Fruit fly (Drosophila melanogaster) whole organism, embryonic: ENCODE results near the gene ckd.

Experiments used
- ATbp ChIP-seq: fragments of 200-800 bp; sonication (Bioruptor generic); optimal IDR thresholded peaks from 2 replicates; lab custom pipeline; 2017; ENCODE audit warnings: missing biosample characterization, mild to moderate bottlenecking, missing genetic modification characterization, missing genetic modification reagents
- Asciz ChIP-seq: fragments of 200-800 bp; sonication (Bioruptor generic); optimal IDR thresholded peaks from 2 replicates; lab custom pipeline; 2017; ENCODE audit warnings: missing biosample characterization, mild to moderate bottlenecking, missing genetic modification characterization, missing genetic modification reagents
- CG10431 ChIP-seq: fragments of 200-800 bp; sonication (Bioruptor generic); optimal IDR thresholded peaks from 3 replicates; lab custom pipeline; 2018; ENCODE audit warnings: missing biosample characterization, mild to moderate bottlenecking, missing genetic modification characterization
- CG10543 ChIP-seq: fragments of 200-800 bp; sonication (Bioruptor generic); optimal IDR thresholded peaks from 3 replicates; lab custom pipeline; 2017; ENCODE audit warnings: missing biosample characterization, mild to moderate bottlenecking, missing genetic modification characterization, moderate library complexity
- CG11723 ChIP-seq: fragments of 200-800 bp; sonication (Bioruptor generic); optimal IDR thresholded peaks from 2 replicates; lab custom pipeline; 2017; ENCODE audit warnings: missing biosample characterization, mild to moderate bottlenecking, missing genetic modification characterization
- CG12071 ChIP-seq: fragments of 200-800 bp; sonication (Bioruptor generic); optimal IDR thresholded peaks from 3 replicates; lab custom pipeline; 2018; ENCODE audit warnings: missing biosample characterization, mild to moderate bottlenecking, missing genetic modification characterization
- CG12391 ChIP-seq: fragments of 200-800 bp; sonication (Bioruptor generic); optimal IDR thresholded peaks from 3 replicates; lab custom pipeline; 2018; ENCODE audit warnings: missing biosample characterization, mild to moderate bottlenecking, missing genetic modification characterization, moderate library complexity
- CG12769 ChIP-seq: fragments of 200-800 bp; sonication (Bioruptor generic); optimal IDR thresholded peaks from 2 replicates; lab custom pipeline; 2019; ENCODE audit warnings: missing biosample characterization, mild to moderate bottlenecking, missing genetic modification characterization, moderate library complexity
- CG16863 ChIP-seq: fragments of 200-800 bp; sonication (Bioruptor generic); optimal IDR thresholded peaks from 3 replicates; lab custom pipeline; 2016; ENCODE audit warnings: missing biosample characterization, missing genetic modification characterization
- CG17328 ChIP-seq: fragments of 200-800 bp; sonication (Bioruptor generic); IDR thresholded peaks from 2 replicates; pipeline ENCODE4 v1.3.6; 2022; ENCODE audit warnings: missing biosample characterization, missing genetic modification characterization
- CG17359 ChIP-seq: fragments of 200-800 bp; sonication (Bioruptor generic); optimal IDR thresholded peaks from 3 replicates; lab custom pipeline; 2018; ENCODE audit warnings: missing biosample characterization, mild to moderate bottlenecking, missing genetic modification characterization, moderate library complexity
- CG17361 ChIP-seq: fragments of 200-800 bp; sonication (Bioruptor generic); IDR thresholded peaks from 3 replicates; pipeline ENCODE4 v1.3.6; 2022; ENCODE audit warnings: missing biosample characterization, missing genetic modification characterization
- CG17385 ChIP-seq: fragments of 200-800 bp; sonication (Bioruptor generic); optimal IDR thresholded peaks from 3 replicates; lab custom pipeline; 2018; ENCODE audit warnings: missing biosample characterization, mild to moderate bottlenecking, missing genetic modification characterization
- CG17829 ChIP-seq: fragments of 200-800 bp; optimal IDR thresholded peaks from 2 replicates; lab custom pipeline; 2019; ENCODE audit warnings: missing biosample characterization, mild to moderate bottlenecking, missing genetic modification characterization, moderate library complexity
- CG7745 ChIP-seq: fragments of 200-800 bp; sonication (Bioruptor generic); optimal IDR thresholded peaks from 2 replicates; lab custom pipeline; 2018; ENCODE audit warnings: missing biosample characterization, mild to moderate bottlenecking, missing genetic modification characterization, moderate library complexity
- CG8290 ChIP-seq, 3 experiments: fragments of 200-800 bp; sonication (Bioruptor generic); optimal IDR thresholded peaks; 2 replicates each; lab custom pipeline; 2016 to 2019; ENCODE audit warnings: missing biosample characterization in 3 of 3, missing genetic modification characterization in 3 of 3, mild to moderate bottlenecking in 2 of 3, moderate library complexity in 1 of 3
- E2f1 ChIP-seq: fragments of 200-800 bp; sonication (Bioruptor generic); IDR thresholded peaks from 2 replicates; pipeline ENCODE4 v1.3.6; 2022; ENCODE audit warnings: missing biosample characterization, missing genetic modification characterization
- ERR ChIP-seq: fragments of 200-800 bp; sonication (Bioruptor generic); optimal IDR thresholded peaks from 2 replicates; lab custom pipeline; 2016; ENCODE audit warnings: missing biosample characterization, missing genetic modification characterization
- GATAe ChIP-seq: fragments of 200-800 bp; sonication (Bioruptor generic); conservative IDR thresholded peaks from 2 replicates; pipeline ENCODE4 v1.3.6; 2022; ENCODE audit warnings: missing biosample characterization, missing genetic modification characterization
- H15 ChIP-seq: fragments of 200-800 bp; sonication (Bioruptor generic); IDR thresholded peaks from 3 replicates; pipeline ENCODE4 v1.3.6; 2022; ENCODE audit warnings: missing biosample characterization, missing genetic modification characterization
- HmgZ ChIP-seq: fragments of 200-800 bp; sonication (Bioruptor generic); optimal IDR thresholded peaks from 2 replicates; lab custom pipeline; 2018; ENCODE audit warnings: missing biosample characterization, mild to moderate bottlenecking, missing genetic modification characterization
- MESR4 ChIP-seq: fragments of 200-800 bp; sonication (Bioruptor generic); optimal IDR thresholded peaks from 2 replicates; lab custom pipeline; 2018; ENCODE audit warnings: missing biosample characterization, mild to moderate bottlenecking, missing genetic modification characterization, moderate library complexity
- Med ChIP-seq: fragments of 200-800 bp; sonication (Bioruptor generic); peaks from one replicate; lab custom pipeline; 2016; ENCODE audit warnings: missing biosample characterization, missing genetic modification characterization, mild to moderate bottlenecking, inconsistent platforms, moderate library complexity
- NC2α ChIP-seq: fragments of 200-800 bp; sonication (Bioruptor generic); optimal IDR thresholded peaks from 2 replicates; lab custom pipeline; 2016; ENCODE audit warnings: missing biosample characterization, missing genetic modification characterization
- PHDP ChIP-seq: fragments of 200-800 bp; sonication (Bioruptor generic); optimal IDR thresholded peaks from 3 replicates; lab custom pipeline; 2018; ENCODE audit warnings: missing biosample characterization, mild to moderate bottlenecking, missing genetic modification characterization, moderate library complexity
- Pdp1 ChIP-seq, 2 experiments: fragments of 200-800 bp; sonication (Bioruptor generic); optimal IDR thresholded peaks; 3 replicates each; lab custom pipeline; 2016; ENCODE audit warnings: missing biosample characterization in 2 of 2, missing genetic modification characterization in 2 of 2, mild to moderate bottlenecking in 1 of 2, moderate library complexity in 1 of 2
- az2 ChIP-seq: fragments of 200-800 bp; sonication (Bioruptor generic); optimal IDR thresholded peaks from 3 replicates; lab custom pipeline; 2016; ENCODE audit warnings: missing biosample characterization, missing genetic modification characterization
- bsh ChIP-seq, 2 experiments: fragments of 200-800 bp; sonication (Bioruptor generic); optimal IDR thresholded peaks; 2 replicates each; lab custom pipeline; 2017 to 2018; ENCODE audit warnings: mild to moderate bottlenecking in 2 of 2, missing biosample characterization in 2 of 2, missing genetic modification characterization in 2 of 2, moderate library complexity in 1 of 2
- cad ChIP-seq: fragments of >200 bp; optimal IDR thresholded peaks from 2 replicates; lab custom pipeline; 2017; ENCODE audit warnings: missing biosample characterization, missing genetic modification characterization
- chinmo ChIP-seq: fragments of 200-800 bp; sonication (Bioruptor generic); IDR thresholded peaks from 4 replicates; pipeline ENCODE4 v1.3.6; 2022; ENCODE audit warnings: missing biosample characterization, missing genetic modification characterization; ENCODE audit not compliant: partially characterized antibody
- corto ChIP-seq: fragments of 200-800 bp; sonication (Bioruptor generic); optimal IDR thresholded peaks from 2 replicates; lab custom pipeline; 2016; ENCODE audit warnings: missing biosample characterization, mild to moderate bottlenecking, missing genetic modification characterization, moderate library complexity
- croc ChIP-seq: fragments of 200-800 bp; sonication (Bioruptor generic); conservative IDR thresholded peaks from 3 replicates; pipeline ENCODE4 v1.3.6; 2022; ENCODE audit warnings: missing biosample characterization, missing genetic modification characterization
- disco-r ChIP-seq: fragments of 200-800 bp; sonication (Bioruptor generic); optimal IDR thresholded peaks from 2 replicates; lab custom pipeline; 2016; ENCODE audit warnings: missing biosample characterization, missing genetic modification characterization
- dmrt11E ChIP-seq: fragments of 200-800 bp; sonication (Bioruptor generic); optimal IDR thresholded peaks from 3 replicates; lab custom pipeline; 2018; ENCODE audit warnings: missing biosample characterization, mild to moderate bottlenecking, missing genetic modification characterization, moderate library complexity
- exex ChIP-seq: fragments of 200-800 bp; sonication (Bioruptor generic); optimal IDR thresholded peaks from 4 replicates; lab custom pipeline; 2018; ENCODE audit warnings: missing biosample characterization, mild to moderate bottlenecking, missing genetic modification characterization, moderate library complexity
- ftz-f1 ChIP-seq: fragments of 200-800 bp; sonication (Bioruptor generic); optimal IDR thresholded peaks from 2 replicates; lab custom pipeline; 2016; ENCODE audit warnings: missing biosample characterization, missing genetic modification characterization
- gem ChIP-seq: fragments of 200-800 bp; sonication (Bioruptor generic); optimal IDR thresholded peaks from 2 replicates; lab custom pipeline; 2019; ENCODE audit warnings: missing biosample characterization, mild to moderate bottlenecking, missing genetic modification characterization, moderate library complexity
- grn ChIP-seq: fragments of 200-800 bp; sonication (Bioruptor generic); optimal IDR thresholded peaks from 3 replicates; lab custom pipeline; 2017; ENCODE audit warnings: missing biosample characterization, missing genetic modification characterization
- hbn ChIP-seq: fragments of 200-800 bp; sonication (Bioruptor generic); IDR thresholded peaks from 2 replicates; pipeline ENCODE4 v1.3.6; 2022; ENCODE audit warnings: missing biosample characterization, missing genetic modification characterization; ENCODE audit not compliant: partially characterized antibody
- lbe ChIP-seq: fragments of 200-800 bp; sonication (Bioruptor generic); optimal IDR thresholded peaks from 2 replicates; lab custom pipeline; 2016; ENCODE audit warnings: missing biosample characterization, mild to moderate bottlenecking, missing genetic modification characterization
- mirr ChIP-seq: fragments of 200-800 bp; sonication (Bioruptor generic); optimal IDR thresholded peaks from 3 replicates; lab custom pipeline; 2018; ENCODE audit warnings: missing biosample characterization, mild to moderate bottlenecking, missing genetic modification characterization
- odd ChIP-seq: fragments of 200-800 bp; sonication (Bioruptor generic); optimal IDR thresholded peaks from 2 replicates; lab custom pipeline; 2017; ENCODE audit warnings: missing biosample characterization, mild to moderate bottlenecking, missing genetic modification characterization
- sd ChIP-seq: fragments of 200-800 bp; sonication (Bioruptor generic); optimal IDR thresholded peaks from 3 replicates; lab custom pipeline; 2018; ENCODE audit warnings: missing biosample characterization, mild to moderate bottlenecking, missing genetic modification characterization, moderate library complexity
- sens ChIP-seq: fragments of 200-800 bp; sonication (Bioruptor generic); peaks from one replicate; lab custom pipeline; 2016; ENCODE audit warnings: missing biosample characterization, missing genetic modification characterization
- stc ChIP-seq: fragments of 200-800 bp; sonication (Bioruptor generic); IDR thresholded peaks from 2 replicates; pipeline ENCODE4 v1.3.6; 2022; ENCODE audit warnings: missing biosample characterization, missing genetic modification characterization
- sug ChIP-seq: fragments of 200-800 bp; optimal IDR thresholded peaks from 2 replicates; lab custom pipeline; 2019; ENCODE audit warnings: missing biosample characterization, mild to moderate bottlenecking, missing genetic modification characterization, moderate library complexity
- zf30C ChIP-seq: fragments of 200-800 bp; sonication (Bioruptor generic); optimal IDR thresholded peaks from 3 replicates; lab custom pipeline; 2018; ENCODE audit warnings: missing biosample characterization, mild to moderate bottlenecking, missing genetic modification characterization

Gene ckd

DNA sequence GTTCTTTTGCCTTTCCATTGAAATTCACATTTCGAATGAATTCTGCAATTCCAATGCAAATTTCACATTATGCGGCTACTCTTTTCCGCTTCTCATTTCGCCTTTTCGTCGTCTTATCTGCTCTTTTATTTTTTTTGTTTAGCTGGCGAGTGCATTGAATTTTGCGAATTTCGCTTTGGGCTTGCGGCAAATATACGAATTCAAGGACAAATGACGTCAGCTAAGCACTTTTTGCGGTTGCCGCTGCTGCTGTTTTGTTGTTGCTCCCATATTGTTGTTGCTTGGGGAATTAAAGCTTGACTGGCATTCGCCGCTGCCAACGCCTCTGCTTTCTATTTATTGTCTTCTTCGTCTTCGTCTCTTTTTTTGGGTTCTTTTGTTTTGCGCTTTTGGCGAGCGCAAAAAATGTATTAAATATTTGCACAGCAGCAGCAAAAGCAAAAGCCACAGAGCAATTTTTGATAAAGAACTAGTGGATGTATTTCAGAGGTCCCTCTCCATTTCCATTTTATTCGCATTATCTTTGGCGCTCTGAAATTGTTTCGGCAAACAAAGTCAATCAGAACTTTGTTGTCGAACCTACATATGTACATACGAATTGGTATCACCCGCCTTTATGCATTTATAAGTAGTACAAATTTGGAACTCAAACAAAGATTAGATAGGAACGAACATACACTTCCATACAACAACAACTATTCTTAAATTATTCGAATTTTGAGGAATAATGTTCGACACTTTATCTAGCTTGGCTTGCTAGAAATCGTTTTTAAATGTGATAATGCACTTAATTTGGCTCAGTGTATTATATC, 17.7 kb upstream of the ckd start (continued):
- no peak for TF ChIP-seq CG10543 (GFP tag; lab: Kevin White, UChicago)
- TF ChIP-seq dmrt11E (tag; lab: Kevin White, UChicago), result peak; percentile 14
- peak; percentile 89 for TF ChIP-seq mirr (GFP tag; lab: Kevin White, UChicago)
- TF ChIP-seq HmgZ, result peak; percentile 23
- TF ChIP-seq croc, result no peak
- no peak for TF ChIP-seq ftz-f1 (GFP tag; lab: Kevin White, UChicago)
- no peak for TF ChIP-seq MESR4 (GFP tag; lab: Kevin White, UChicago)
- no peak for TF ChIP-seq cad (GFP tag; lab: Kevin White, UChicago)
- TF ChIP-seq stc (GFP tag; lab: Robert Waterston, UW), result peak; percentile 13; the same call in 1 of the 2 replicates
- TF ChIP-seq sd (tag; lab: Kevin White, UChicago), result peak; percentile 31
- peak; percentile 44 for TF ChIP-seq lbe
- TF ChIP-seq corto (GFP tag; lab: Kevin White, UChicago), result peak; percentile 65
- peak; percentile 13 for TF ChIP-seq CG17385 (GFP tag; lab: Kevin White, UChicago)
- TF ChIP-seq CG17359 (tag; lab: Kevin White, UChicago), result peak; percentile 9
- peak; percentile 34 for TF ChIP-seq Asciz (GFP tag; lab: Kevin White, UChicago)
- TF ChIP-seq bsh (GFP tag; optimal IDR thresholded peaks at IDR 0.05; lab: Kevin White, UChicago), result peak in 1 of 2 experiments; percentile 46
- TF ChIP-seq PHDP, result peak; percentile 34
- TF ChIP-seq sug (tag; lab: Kevin White, UChicago), result peak; percentile 29
- TF ChIP-seq sens (GFP tag; lab: Kevin White, UChicago), result peak; percentile 53
- peak; percentile 13 for TF ChIP-seq gem (tag; lab: Kevin White, UChicago)
- TF ChIP-seq zf30C (GFP tag; lab: Kevin White, UChicago), result peak; percentile 47
- no peak for TF ChIP-seq ERR (GFP tag; lab: Kevin White, UChicago)
- no peak for TF ChIP-seq CG11723 (GFP tag; lab: Kevin White, UChicago)
- no peak for TF ChIP-seq CG8290 (GFP tag; optimal IDR thresholded peaks at IDR 0.05; lab: Kevin White, UChicago)
- TF ChIP-seq CG8290 (tag; optimal IDR thresholded peaks at IDR 0.05; lab: Kevin White, UChicago), result peak in 1 of 2 experiments; percentile 51
- TF ChIP-seq hbn (GFP tag; lab: Robert Waterston, UW), result 0 out of 2 replicates have a peak, but pooled peaks have one; percentile 2
- 0 out of 4 replicates have a peak, but pooled peaks have one; percentile 35 for TF ChIP-seq chinmo (GFP tag; lab: Robert Waterston, UW)
- TF ChIP-seq Med (GFP tag; lab: Kevin White, UChicago), result peak; percentile 47
- TF ChIP-seq CG12391 (tag; lab: Kevin White, UChicago), result peak; percentile 2
- no peak for TF ChIP-seq CG12071
- no peak for TF ChIP-seq H15 (GFP tag; lab: Robert Waterston, UW)
- peak; percentile 20 for TF ChIP-seq CG12769 (tag; lab: Kevin White, UChicago)
- TF ChIP-seq CG17829, result no peak
- no peak for TF ChIP-seq CG16863 (GFP tag; lab: Kevin White, UChicago)
- TF ChIP-seq grn (GFP tag; lab: Kevin White, UChicago), result peak; percentile 51
- peak; percentile 42; the same call in 1 of the 2 replicates for TF ChIP-seq GATAe
- peak; percentile 17; the same call in 1 of the 2 replicates for TF ChIP-seq CG17328 (GFP tag; lab: Robert Waterston, UW)
- TF ChIP-seq CG10431 (GFP tag; lab: Kevin White, UChicago), result peak; percentile 40
- peak; percentile 76 for TF ChIP-seq exex
- TF ChIP-seq NC2α (GFP tag; lab: Kevin White, UChicago), result no peak
- peak; percentile 35 for TF ChIP-seq odd
- no peak for TF ChIP-seq disco-r
- TF ChIP-seq E2f1, result 0 out of 2 replicates have a peak, but pooled peaks have one; percentile 2
- peak; percentile 6 for TF ChIP-seq az2
- peak in 1 of 2 experiments; percentile 18 for TF ChIP-seq Pdp1 (GFP tag; optimal IDR thresholded peaks at IDR 0.05; lab: Kevin White, UChicago)
- TF ChIP-seq ATbp (GFP tag; lab: Kevin White, UChicago), result peak; percentile 50
- TF ChIP-seq CG17361, result no peak
- peak; percentile 50 for TF ChIP-seq CG7745 (tag; lab: Kevin White, UChicago)
